Worm (Caenorhabditis elegans) whole organism, L4 larva: Measurements from ENCODE around the gene nyn-1.
"Not testable (repeated sequence)": the region's sequence is repeated elsewhere in the genome, so short reads cannot be mapped to it uniquely, and the experiment has no call there.

Experiments
- T20F7.1 ChIP-seq: fragments of 200-800 bp; sonication (Bioruptor generic); optimal IDR thresholded peaks from 2 replicates; lab custom pipeline; 2018; ENCODE audit warnings: mild to moderate bottlenecking, missing genetic modification characterization, missing compliant biosample characterization
- arid-1 ChIP-seq: fragments of 200-800 bp; sonication (Bioruptor generic); conservative IDR thresholded peaks from 2 replicates; pipeline ENCODE4 v1.3.6; 2022; ENCODE audit warnings: missing genetic modification reagents, missing genetic modification characterization, missing compliant biosample characterization
- ceh-20 ChIP-seq: fragments of 200-800 bp; sonication (Bioruptor generic); IDR thresholded peaks from 2 replicates; pipeline ENCODE4 v1.3.6; 2022; ENCODE audit warnings: missing genetic modification reagents, missing genetic modification characterization, missing compliant biosample characterization
- daf-19 ChIP-seq: fragments of 200-800 bp; sonication (Bioruptor generic); conservative IDR thresholded peaks from 2 replicates; pipeline ENCODE4 v1.3.6; 2022; ENCODE audit warnings: missing genetic modification characterization, missing compliant biosample characterization
- daf-8 ChIP-seq: fragments of 200-800 bp; sonication (Bioruptor generic); IDR thresholded peaks from 2 replicates; pipeline ENCODE4 v1.3.6; 2022; ENCODE audit warnings: missing genetic modification characterization, missing compliant biosample characterization
- dmd-6 ChIP-seq: fragments of 200-800 bp; sonication (Bioruptor generic); IDR thresholded peaks from 2 replicates; pipeline ENCODE4 v1.3.6; 2022; ENCODE audit warnings: missing genetic modification reagents, missing genetic modification characterization, missing compliant biosample characterization
- lin-39 ChIP-seq: fragments of 150-350 bp; optimal IDR thresholded peaks from 2 replicates; lab custom pipeline; 2014; ENCODE audit warnings: missing biosample characterization, missing genetic modification reagents, missing genetic modification characterization
- mdt-29 ChIP-seq: fragments of 200-800 bp; sonication (Bioruptor generic); IDR thresholded peaks from 2 replicates; pipeline ENCODE4 v1.3.6; 2022; ENCODE audit warnings: missing genetic modification reagents, missing genetic modification characterization, missing compliant biosample characterization
- mes-2 ChIP-seq: sonication (generic microtip); optimal IDR thresholded peaks from 2 replicates; lab custom pipeline; 2016; ENCODE audit warnings: missing genotype, mild to moderate bottlenecking, missing genetic modification characterization, missing compliant biosample characterization; ENCODE audit not compliant: poor library complexity, severe bottlenecking
- nhr-42 ChIP-seq: fragments of 200-800 bp; sonication (Bioruptor generic); IDR thresholded peaks from 2 replicates; pipeline ENCODE4 v1.3.6; 2022; ENCODE audit warnings: missing genetic modification characterization, missing compliant biosample characterization
- saeg-2 ChIP-seq: fragments of 200-800 bp; sonication (Bioruptor generic); IDR thresholded peaks from 2 replicates; pipeline ENCODE4 v1.3.6; 2022; ENCODE audit warnings: missing genetic modification reagents, missing genetic modification characterization, missing compliant biosample characterization
- set-16 ChIP-seq: fragments of 200-800 bp; sonication (Bioruptor generic); IDR thresholded peaks from 2 replicates; pipeline ENCODE4 v1.3.6; 2022; ENCODE audit warnings: missing genetic modification reagents, missing genetic modification characterization, missing compliant biosample characterization
- skn-1 ChIP-seq: fragments of 150-350 bp; optimal IDR thresholded peaks from 2 replicates; lab custom pipeline; 2014; ENCODE audit warnings: missing biosample characterization, missing genetic modification characterization
- snpc-1.2 ChIP-seq: fragments of 200-800 bp; sonication (Bioruptor generic); IDR thresholded peaks from 2 replicates; pipeline ENCODE4 v1.3.6; 2022; ENCODE audit warnings: missing genetic modification reagents, missing genetic modification characterization, missing compliant biosample characterization
- spr-1 ChIP-seq: sonication (generic microtip); optimal IDR thresholded peaks from 2 replicates; lab custom pipeline; 2016; ENCODE audit warnings: mild to moderate bottlenecking, missing genetic modification characterization, missing compliant biosample characterization
- spr-3 ChIP-seq: fragments of 200-800 bp; sonication (Bioruptor generic); optimal IDR thresholded peaks from 2 replicates; lab custom pipeline; 2018; ENCODE audit warnings: mild to moderate bottlenecking, missing genetic modification characterization, missing compliant biosample characterization
- tra-1 ChIP-seq: fragments of 200-800 bp; sonication (Bioruptor generic); IDR thresholded peaks from 2 replicates; pipeline ENCODE4 v1.3.6; 2022; ENCODE audit warnings: missing genetic modification reagents, missing genetic modification characterization, missing compliant biosample characterization
- unc-39 ChIP-seq: sonication (generic microtip); optimal IDR thresholded peaks from 2 replicates; lab custom pipeline; 2017; ENCODE audit warnings: missing biosample characterization, missing genetic modification characterization
- unc-62 ChIP-seq, 3 experiments: fragments of 150-350 bp in 1 of 3; sonication (generic microtip); optimal IDR thresholded peaks in 2 of 3; peaks in 1 of 3; 1 replicate in 1 of 3; 2 replicates in 2 of 3; lab custom pipeline; 2014 to 2017; ENCODE audit warnings: missing biosample characterization in 3 of 3, missing genetic modification characterization in 3 of 3, missing genetic modification reagents in 3 of 3, missing genotype in 1 of 3
- zip-2 ChIP-seq: fragments of 150-350 bp; optimal IDR thresholded peaks from 2 replicates; lab custom pipeline; 2014; ENCODE audit warnings: missing biosample characterization, missing genetic modification characterization

The nyn-1 gene

DNA sequence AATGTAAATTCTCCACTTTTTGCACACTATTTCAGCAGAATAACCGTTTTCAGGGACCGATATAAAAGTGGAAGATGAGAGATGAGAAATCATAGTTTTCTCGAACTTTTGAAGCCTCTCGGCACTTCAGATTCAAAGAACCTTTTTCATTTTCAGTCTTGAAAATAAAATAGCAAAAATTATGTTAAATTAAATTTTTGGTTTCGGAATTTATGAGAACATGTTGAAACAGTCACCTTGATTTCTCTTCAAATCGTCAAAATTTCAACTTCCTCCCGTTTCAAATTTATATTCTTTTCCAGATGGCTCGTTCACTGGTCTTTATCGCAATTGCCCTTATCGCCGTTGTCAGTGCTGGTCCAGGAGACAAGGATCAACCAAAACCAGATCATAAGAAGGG, 8.2 kb downstream of the nyn-1 start, which contains the start of gene srlf-26:
Gene srlf-26 (plus strand): TSS at position 301 of the 400 bp plus-strand sequence.
- TF ChIP-seq spr-1 (no peak), unc-62 (GFP tag; optimal IDR thresholded peaks at IDR 0.05 in 1 of 2; lab: Kevin White, UChicago) (peak in 1 of 2 experiments; percentile 23), unc-62 (tag; optimal IDR thresholded peaks at IDR 0.05; lab: Kevin White, UChicago) (no peak)
- TF ChIP-seq, all 104 proteins: peak for 1

DNA sequence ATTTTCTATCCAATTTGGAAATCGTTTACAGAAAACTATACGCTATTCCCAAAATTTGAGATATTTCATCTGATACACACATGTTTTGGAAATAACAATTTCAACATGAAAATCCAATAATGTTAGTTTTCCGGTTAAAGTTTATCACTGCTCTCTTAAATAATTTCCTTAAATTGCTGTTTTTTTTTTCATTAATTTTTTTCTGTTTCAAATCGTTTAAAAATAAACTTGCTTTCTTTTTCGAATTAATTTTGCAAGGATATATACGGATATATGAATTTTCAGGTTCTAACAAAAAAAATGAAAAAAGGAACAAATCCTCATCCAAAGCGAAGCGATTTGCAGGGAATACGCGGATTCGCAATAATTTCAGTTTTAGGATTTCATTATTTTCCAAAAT, 13.3 kb downstream of the nyn-1 start, which contains the start of gene oac-48:
Gene oac-48 (plus strand): TSS at position 301 of the 400 bp plus-strand sequence.
- TF ChIP-seq unc-62 (GFP tag; optimal IDR thresholded peaks at IDR 0.05 in 1 of 2; lab: Kevin White, UChicago) (peak in 1 of 2 experiments; percentile 38), unc-62 (tag; optimal IDR thresholded peaks at IDR 0.05; lab: Kevin White, UChicago) (no peak), tra-1 (GFP tag; lab: Robert Waterston, UW) (no peak)

DNA sequence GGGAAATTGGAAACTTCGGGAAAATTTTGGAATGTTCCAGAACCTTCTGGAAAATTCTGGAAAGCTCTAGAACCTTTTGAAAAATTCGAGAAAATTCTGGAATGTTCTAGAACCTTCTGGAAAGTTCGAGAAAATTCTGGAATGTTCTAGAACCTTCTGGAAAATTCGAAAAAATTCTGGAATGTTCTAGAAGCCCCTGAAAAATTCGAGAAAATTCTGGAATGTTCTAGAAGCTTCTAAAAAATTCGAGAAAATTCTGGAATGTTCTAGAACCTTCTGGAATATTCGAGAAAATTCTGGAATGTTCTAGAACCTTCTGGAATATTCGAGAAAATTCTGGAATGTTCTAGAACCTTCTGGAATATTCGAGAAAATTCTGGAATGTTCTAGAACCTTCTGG, 18.8 kb downstream of the nyn-1 start:
- TF ChIP-seq arid-1 (GFP tag; lab: Robert Waterston, UW) = 0 out of 2 replicates have a peak, but pooled peaks have one; percentile 45
- peak; percentile 77 for TF ChIP-seq snpc-1.2
- TF ChIP-seq, all 104 proteins: peak for 2; not testable (repeated sequence) for 102

DNA sequence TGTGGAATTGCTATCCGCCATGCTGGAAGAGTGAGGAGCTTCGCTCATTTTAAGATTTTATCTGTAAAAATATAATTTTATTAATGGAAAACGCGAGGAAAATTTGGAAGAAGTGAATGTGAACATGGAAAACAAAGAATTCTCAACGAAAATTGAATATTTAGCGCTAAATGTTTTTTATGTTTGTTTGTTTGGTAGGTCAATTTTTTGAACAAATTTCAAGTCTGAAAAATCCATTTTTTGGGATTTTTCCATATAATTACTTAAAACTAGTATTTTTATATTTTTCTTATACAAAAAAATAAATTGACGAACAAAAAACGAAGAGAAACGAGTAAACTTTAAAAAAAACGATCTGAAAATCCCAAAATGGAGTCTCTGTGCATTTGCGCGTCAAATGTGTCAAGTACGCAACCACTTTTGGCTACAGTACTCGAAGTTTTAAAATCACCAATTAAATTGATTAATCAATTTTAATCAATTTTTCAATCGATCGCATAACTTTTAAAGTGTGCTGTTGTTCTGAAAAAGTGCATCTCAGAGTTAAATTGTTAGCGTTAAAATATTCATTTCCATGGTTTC, 19.9 kb downstream of the nyn-1 start, which contains the start of gene fbxa-215:
Gene fbxa-215 (minus strand): TSS at position 61 of the 582 bp plus-strand sequence.
- no peak for TF ChIP-seq daf-8
- TF ChIP-seq snpc-1.2 = peak; percentile 70; the same call in 1 of the 2 replicates

DNA sequence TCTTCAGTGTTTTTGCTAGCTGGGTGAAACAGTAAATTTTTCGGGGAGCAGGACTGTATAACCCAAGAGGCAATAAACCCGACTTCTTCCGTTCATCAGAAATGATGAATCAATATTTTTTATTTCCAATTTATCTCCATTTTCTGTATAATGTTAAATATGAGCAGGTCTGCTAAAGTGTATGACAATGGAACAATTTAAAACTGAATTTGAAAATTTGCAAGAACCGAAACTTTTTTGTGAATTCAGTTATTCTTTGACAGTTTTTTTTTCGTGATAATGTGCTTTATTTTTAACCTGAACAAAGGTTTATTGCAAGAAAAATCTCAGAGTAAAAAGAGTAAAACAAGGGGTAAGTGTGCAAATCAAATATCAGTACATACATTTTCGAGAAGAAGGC, 21.7 kb downstream of the nyn-1 start:
- TF ChIP-seq skn-1 (tag; lab: Kevin White, UChicago) (no peak), snpc-1.2 (0 out of 2 replicates have a peak, but pooled peaks have one; percentile 47)
- TF ChIP-seq, all 104 proteins: peak for 1

DNA sequence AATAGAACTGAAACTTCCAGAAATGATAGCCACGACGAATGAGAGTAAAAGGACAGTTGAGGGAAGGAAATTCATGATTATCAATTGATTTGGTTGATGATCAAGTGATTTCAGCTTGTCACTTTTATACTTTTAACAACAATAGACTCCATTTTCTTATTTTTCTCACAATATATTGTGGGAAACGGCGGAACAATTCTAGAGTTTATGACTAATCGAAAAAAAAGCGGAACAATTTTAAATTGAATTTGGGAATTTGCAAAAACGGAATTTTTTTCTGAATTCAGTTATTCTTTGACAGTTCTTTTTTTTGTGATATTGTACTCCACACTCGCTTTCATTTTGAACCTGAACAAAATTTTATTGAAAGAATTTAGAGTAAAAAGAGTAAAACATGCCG, 22.7 kb downstream of the nyn-1 start, which contains the start of gene Y45F10C.4:
Gene Y45F10C.4 (minus strand): TSS at position 101 of the 400 bp plus-strand sequence.
- TF ChIP-seq mes-2 (no peak), lin-39 (tag; lab: Kevin White, UChicago) (no peak), zip-2 (tag; lab: Kevin White, UChicago) (no peak), nhr-42 (GFP tag; lab: Robert Waterston, UW) (no peak), dmd-6 (GFP tag; lab: Robert Waterston, UW) (no peak), daf-19 (no peak), ceh-20 (GFP tag; lab: Robert Waterston, UW) (no peak)

DNA sequence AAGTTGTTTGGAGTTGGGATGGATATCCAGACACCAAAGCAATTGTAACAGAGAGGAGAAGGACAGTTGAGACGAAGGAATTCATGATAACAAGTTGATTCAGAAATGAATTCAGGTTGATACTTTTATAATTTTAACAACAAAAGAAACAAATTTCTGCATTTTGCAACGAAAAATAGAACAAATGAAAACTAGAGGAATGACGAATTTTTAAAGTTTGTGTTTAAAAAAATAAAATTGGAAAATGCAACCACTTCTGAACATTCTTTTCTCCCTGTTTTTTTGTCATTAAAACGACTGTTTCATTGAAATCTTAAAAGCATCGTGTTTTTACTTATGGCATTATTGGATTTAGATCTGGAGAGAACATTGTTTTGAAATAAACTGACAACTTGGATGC, 24.2 kb downstream of the nyn-1 start, which contains the start of gene Y45F10C.2:
Gene Y45F10C.2 (minus strand): TSS at position 101 of the 400 bp plus-strand sequence.
- not testable (repeated sequence) for TF ChIP-seq T20F7.1 (GFP tag; lab: Kevin White, UChicago); mes-2; snpc-1.2

DNA sequence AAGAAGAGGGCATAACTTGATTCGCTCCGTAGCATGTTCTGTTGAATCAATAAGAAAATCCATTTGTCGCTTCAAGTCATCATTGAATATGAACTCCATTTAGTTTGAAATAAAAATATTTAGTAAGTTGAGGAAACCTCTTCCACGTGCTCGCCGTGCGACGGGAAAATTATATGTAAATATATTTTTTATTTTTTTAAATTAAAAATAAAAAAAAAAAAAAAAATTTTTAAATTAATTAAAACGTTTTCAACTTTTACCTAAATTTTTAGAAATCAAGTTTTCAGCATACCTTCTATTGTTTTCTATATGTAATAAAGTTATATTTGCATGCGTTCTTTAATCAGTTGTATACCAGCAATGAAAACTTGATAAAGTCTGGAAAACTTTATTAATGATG, 27.4 kb downstream of the nyn-1 start, which contains the start of gene Y45F10C.1:
Gene Y45F10C.1 (minus strand): TSS at position 101 of the 400 bp plus-strand sequence.
- not testable (repeated sequence) for TF ChIP-seq ceh-20 (GFP tag; lab: Robert Waterston, UW); unc-39; set-16 (GFP tag; lab: Robert Waterston, UW)

DNA sequence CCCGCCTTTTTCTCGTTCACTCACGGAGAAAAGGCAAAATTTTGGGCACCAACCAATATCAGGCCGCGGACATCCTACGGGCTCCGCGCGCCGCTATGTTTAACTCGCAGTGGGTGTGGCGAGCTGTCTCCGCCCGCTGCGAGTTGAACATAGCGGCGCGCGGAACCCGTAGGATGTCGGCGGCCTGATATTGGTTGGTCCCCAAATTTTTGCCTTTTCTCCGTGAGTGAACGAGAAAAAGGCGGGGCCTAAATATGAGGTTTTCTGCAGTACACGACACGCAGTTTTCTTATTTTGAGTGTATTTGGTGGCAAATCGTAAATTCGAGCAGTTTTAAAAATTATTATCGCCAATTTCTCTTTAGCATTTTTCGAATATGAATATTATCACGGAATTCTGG, 28.7 kb downstream of the nyn-1 start:
- TF ChIP-seq mdt-29 (GFP tag; lab: Robert Waterston, UW) (0 out of 2 replicates have a peak, but pooled peaks have one; percentile 45), snpc-1.2 (peak; percentile 92)

DNA sequence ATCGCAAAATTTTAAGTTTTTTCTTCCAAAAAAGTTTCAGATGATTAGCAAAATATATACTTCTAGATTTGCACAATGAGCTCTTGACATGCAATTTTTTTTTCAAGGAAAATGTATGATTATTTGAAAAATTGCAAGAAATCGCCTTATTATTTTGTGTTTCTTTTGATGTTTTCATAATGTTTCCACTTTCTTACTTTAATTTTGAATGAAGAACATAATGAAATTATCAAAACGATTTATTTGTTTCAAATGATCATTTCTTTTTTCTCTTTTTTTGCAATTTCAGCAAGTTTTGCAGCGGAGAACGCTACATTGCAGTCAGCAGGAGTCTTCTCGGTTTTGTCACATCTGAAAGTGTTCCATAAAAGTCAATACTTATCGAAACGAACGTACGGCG, 34.8 kb downstream of the nyn-1 start, which contains the start of gene Y45F10C.6:
Gene Y45F10C.6 (plus strand): TSS at position 301 of the 400 bp plus-strand sequence.
- not testable (repeated sequence) for TF ChIP-seq saeg-2 (GFP tag; lab: Robert Waterston, UW); mdt-29 (GFP tag; lab: Robert Waterston, UW); spr-3
